Worm (Caenorhabditis elegans) whole organism, L4 larva: ENCODE data around the gene syx-3.

ENCODE experiments used
- D1046.2 ChIP-seq: fragments of 200-800 bp; sonication (Bioruptor generic); IDR thresholded peaks from 2 replicates; pipeline ENCODE4 v1.3.6; 2022; ENCODE audit warnings: missing genetic modification characterization, missing compliant biosample characterization
- F26F4.8 ChIP-seq: fragments of 200-800 bp; sonication (Bioruptor generic); conservative IDR thresholded peaks from 2 replicates; pipeline ENCODE4 v1.3.6; 2022; ENCODE audit warnings: missing genetic modification characterization, missing compliant biosample characterization
- F37D6.2 ChIP-seq: sonication (generic microtip); optimal IDR thresholded peaks from 2 replicates; lab custom pipeline; 2016; ENCODE audit warnings: mild to moderate bottlenecking, missing genetic modification characterization, missing compliant biosample characterization
- T26A8.4 ChIP-seq: fragments of 200-800 bp; sonication (Bioruptor generic); IDR thresholded peaks from 2 replicates; pipeline ENCODE4 v1.3.6; 2022; ENCODE audit warnings: missing genetic modification characterization, missing compliant biosample characterization
- Y48G9A.11 ChIP-seq: fragments of 200-800 bp; sonication (Bioruptor generic); IDR thresholded peaks from 2 replicates; pipeline ENCODE4 v1.3.6; 2022; ENCODE audit warnings: missing genetic modification reagents, missing genetic modification characterization, missing compliant biosample characterization
- Y75B8A.6 ChIP-seq: fragments of 200-800 bp; sonication (Bioruptor generic); IDR thresholded peaks from 2 replicates; pipeline ENCODE4 v1.3.6; 2022; ENCODE audit warnings: missing genetic modification reagents, missing genetic modification characterization, missing compliant biosample characterization
- ceh-20 ChIP-seq: fragments of 200-800 bp; sonication (Bioruptor generic); IDR thresholded peaks from 2 replicates; pipeline ENCODE4 v1.3.6; 2022; ENCODE audit warnings: missing genetic modification reagents, missing genetic modification characterization, missing compliant biosample characterization
- ces-1 ChIP-seq: fragments of 150-350 bp; sonication (generic microtip); optimal IDR thresholded peaks from 4 replicates; lab custom pipeline; 2014; ENCODE audit warnings: missing biosample characterization, missing genetic modification reagents, missing genetic modification characterization
- cey-2 ChIP-seq: sonication (generic microtip); optimal IDR thresholded peaks from 3 replicates; lab custom pipeline; 2017; ENCODE audit warnings: missing genetic modification characterization, mild to moderate bottlenecking, missing compliant biosample characterization, antibody characterized with exemption, borderline replicate concordance; ENCODE audit not compliant: insufficient read depth
- daf-12 ChIP-seq: fragments of 150-350 bp; optimal IDR thresholded peaks from 2 replicates; lab custom pipeline; 2014; ENCODE audit warnings: missing biosample characterization, missing genetic modification reagents, missing genetic modification characterization
- daf-16 ChIP-seq, 3 experiments: sonication (generic microtip); optimal IDR thresholded peaks; 2 replicates each; lab custom pipeline; 2016 to 2017; ENCODE audit warnings: missing genetic modification characterization in 3 of 3, missing genetic modification reagents in 3 of 3, mild to moderate bottlenecking in 2 of 3, missing compliant biosample characterization in 2 of 3, missing biosample characterization in 1 of 3, moderate library complexity in 1 of 3
- daf-19 ChIP-seq: fragments of 200-800 bp; sonication (Bioruptor generic); conservative IDR thresholded peaks from 2 replicates; pipeline ENCODE4 v1.3.6; 2022; ENCODE audit warnings: missing genetic modification characterization, missing compliant biosample characterization
- dmd-6 ChIP-seq: fragments of 200-800 bp; sonication (Bioruptor generic); IDR thresholded peaks from 2 replicates; pipeline ENCODE4 v1.3.6; 2022; ENCODE audit warnings: missing genetic modification reagents, missing genetic modification characterization, missing compliant biosample characterization
- dve-1 ChIP-seq: sonication (generic microtip); optimal IDR thresholded peaks from 2 replicates; lab custom pipeline; 2017; ENCODE audit warnings: antibody characterized with exemption, mild to moderate bottlenecking, missing genetic modification characterization, missing compliant biosample characterization; ENCODE audit not compliant: insufficient read depth
- egl-27 ChIP-seq: sonication (generic microtip); optimal IDR thresholded peaks from 3 replicates; lab custom pipeline; 2017; ENCODE audit warnings: missing biosample characterization, missing genetic modification reagents, missing genetic modification characterization
- egl-43 ChIP-seq: fragments of 200-800 bp; sonication (Bioruptor generic); IDR thresholded peaks from 2 replicates; pipeline ENCODE4 v1.3.6; 2022; ENCODE audit warnings: missing genetic modification reagents, missing genetic modification characterization, missing compliant biosample characterization
- gei-8 ChIP-seq: fragments of 200-800 bp; sonication (Bioruptor generic); optimal IDR thresholded peaks from 2 replicates; lab custom pipeline; 2018; ENCODE audit warnings: mild to moderate bottlenecking, missing genetic modification characterization, missing compliant biosample characterization
- hlh-11 ChIP-seq: fragments of 200-800 bp; sonication (Bioruptor generic); optimal IDR thresholded peaks from 2 replicates; lab custom pipeline; 2018; ENCODE audit warnings: mild to moderate bottlenecking, missing genetic modification characterization, missing compliant biosample characterization
- hmg-1.1 ChIP-seq: fragments of 200-800 bp; sonication (Bioruptor generic); IDR thresholded peaks from 2 replicates; pipeline ENCODE4 v1.3.6; 2022; ENCODE audit warnings: missing genetic modification reagents, missing genetic modification characterization, missing compliant biosample characterization
- jun-1 ChIP-seq: fragments of 150-350 bp; optimal IDR thresholded peaks from 2 replicates; lab custom pipeline; 2014; ENCODE audit warnings: missing biosample characterization, missing genetic modification reagents, missing genetic modification characterization
- lin-1 ChIP-seq: fragments of 200-800 bp; sonication (Bioruptor generic); IDR thresholded peaks from 2 replicates; pipeline ENCODE4 v1.3.6; 2022; ENCODE audit warnings: missing genetic modification reagents, missing genetic modification characterization, missing compliant biosample characterization
- lin-13 ChIP-seq: fragments of 150-350 bp; optimal IDR thresholded peaks from 2 replicates; lab custom pipeline; 2014; ENCODE audit warnings: missing biosample characterization, missing genetic modification reagents, missing genetic modification characterization
- madf-9 ChIP-seq: fragments of 200-800 bp; sonication (Bioruptor generic); conservative IDR thresholded peaks from 2 replicates; pipeline ENCODE4 v1.3.6; 2022; ENCODE audit warnings: missing genetic modification reagents, missing genetic modification characterization, missing compliant biosample characterization
- mdl-1 ChIP-seq, 2 experiments: fragments of 150-350 bp in 1 of 2; sonication (generic microtip) in 1 of 2; optimal IDR thresholded peaks; 2 replicates each; lab custom pipeline; 2014 to 2017; ENCODE audit warnings: missing biosample characterization in 2 of 2, missing genetic modification characterization in 2 of 2
- mxl-3 ChIP-seq: fragments of 200-800 bp; sonication (Bioruptor generic); optimal IDR thresholded peaks from 2 replicates; lab custom pipeline; 2018; ENCODE audit warnings: mild to moderate bottlenecking, missing genetic modification characterization, missing compliant biosample characterization
- nhr-102 ChIP-seq: sonication (generic microtip); optimal IDR thresholded peaks from 2 replicates; lab custom pipeline; 2016; ENCODE audit warnings: mild to moderate bottlenecking, missing genetic modification characterization, moderate library complexity, missing compliant biosample characterization
- nhr-237 ChIP-seq: sonication (generic microtip); optimal IDR thresholded peaks from 2 replicates; lab custom pipeline; 2017; ENCODE audit warnings: missing biosample characterization, missing genetic modification characterization
- nhr-28 ChIP-seq: fragments of 150-350 bp; optimal IDR thresholded peaks from 2 replicates; lab custom pipeline; 2014; ENCODE audit warnings: missing biosample characterization, missing genetic modification characterization
- nhr-77 ChIP-seq: fragments of 150-350 bp; optimal IDR thresholded peaks from 2 replicates; lab custom pipeline; 2014; ENCODE audit warnings: missing biosample characterization, missing genetic modification characterization
- pha-4 ChIP-seq, 2 experiments: fragments of 150-350 bp in 1 of 2; fragments of 200-800 bp in 1 of 2; sonication (Bioruptor generic) in 1 of 2; IDR thresholded peaks in 1 of 2; optimal IDR thresholded peaks in 1 of 2; 2 replicates each; pipeline versions ENCODE4 v1.3.6 to Lab custom; 2014 to 2022; ENCODE audit warnings: missing genetic modification characterization in 2 of 2, missing genetic modification reagents in 2 of 2, missing biosample characterization in 1 of 2, missing compliant biosample characterization in 1 of 2
- php-3 ChIP-seq: fragments of 200-800 bp; sonication (Bioruptor generic); IDR thresholded peaks from 2 replicates; pipeline ENCODE4 v1.3.6; 2022; ENCODE audit warnings: missing genetic modification reagents, missing genetic modification characterization, missing compliant biosample characterization
- pqm-1 ChIP-seq: sonication (generic microtip); optimal IDR thresholded peaks from 2 replicates; lab custom pipeline; 2017; ENCODE audit warnings: missing biosample characterization, missing genetic modification characterization
- sdz-12 ChIP-seq: fragments of 200-800 bp; sonication (Bioruptor generic); optimal IDR thresholded peaks from 2 replicates; lab custom pipeline; 2018; ENCODE audit warnings: mild to moderate bottlenecking, missing genetic modification characterization, missing compliant biosample characterization
- snpc-1.2 ChIP-seq: fragments of 200-800 bp; sonication (Bioruptor generic); IDR thresholded peaks from 2 replicates; pipeline ENCODE4 v1.3.6; 2022; ENCODE audit warnings: missing genetic modification reagents, missing genetic modification characterization, missing compliant biosample characterization
- zag-1 ChIP-seq: fragments of 150-350 bp; optimal IDR thresholded peaks from 2 replicates; lab custom pipeline; 2014; ENCODE audit warnings: missing biosample characterization, missing genetic modification characterization
- zfp-2 ChIP-seq: sonication (generic microtip); optimal IDR thresholded peaks from 2 replicates; lab custom pipeline; 2016; ENCODE audit warnings: mild to moderate bottlenecking, missing genetic modification characterization, missing compliant biosample characterization
- zfp-3 ChIP-seq: fragments of 200-800 bp; sonication (Bioruptor generic); conservative IDR thresholded peaks from 2 replicates; pipeline ENCODE4 v1.3.6; 2022; ENCODE audit warnings: missing genetic modification reagents, missing genetic modification characterization, missing compliant biosample characterization
- zip-2 ChIP-seq: fragments of 150-350 bp; optimal IDR thresholded peaks from 2 replicates; lab custom pipeline; 2014; ENCODE audit warnings: missing biosample characterization, missing genetic modification characterization
- ztf-7 ChIP-seq: fragments of 150-350 bp; optimal IDR thresholded peaks from 2 replicates; lab custom pipeline; 2014; ENCODE audit warnings: missing biosample characterization, missing genetic modification characterization

Gene syx-3

DNA sequence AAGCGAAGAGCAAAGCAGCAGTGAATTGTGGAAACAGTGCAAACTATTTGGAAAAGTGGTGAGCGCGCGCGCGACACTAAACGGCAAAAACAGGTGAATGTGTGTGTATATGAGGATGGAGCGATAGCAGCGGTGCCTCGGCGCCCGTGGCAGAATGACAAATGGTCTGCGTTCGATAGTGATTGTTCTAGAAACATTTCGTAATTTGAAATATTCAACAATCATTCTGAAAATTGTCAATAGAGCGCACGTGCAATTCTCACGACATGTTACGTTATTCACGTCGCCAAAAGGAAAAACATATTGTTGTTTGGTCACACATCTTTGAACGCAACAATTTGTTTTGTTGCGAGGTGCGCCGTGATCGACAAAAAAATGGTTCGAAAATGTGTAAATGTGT, 6.4 kb downstream of the syx-3 start (continued):
- TF ChIP-seq hlh-11 (tag; lab: Kevin White, UChicago) (peak; percentile 68), F26F4.8 (GFP tag; lab: Robert Waterston, UW) (no peak), T26A8.4 (GFP tag; lab: Robert Waterston, UW) (0 out of 2 replicates have a peak, but pooled peaks have one; percentile 9), jun-1 (tag; lab: Kevin White, UChicago) (no peak), ceh-20 (no peak), hmg-1.1 (no peak), lin-13 (peak; percentile 18), pha-4 (GFP tag; IDR thresholded peaks at IDR 0.05; lab: Robert Waterston, UW) (no peak), pha-4 (tag; optimal IDR thresholded peaks at IDR 0.05; lab: Kevin White, UChicago) (peak; percentile 44), sdz-12 (GFP tag; lab: Kevin White, UChicago) (no peak), daf-19 (GFP tag; lab: Robert Waterston, UW) (no peak), zag-1 (no peak), egl-27 (no peak), dmd-6 (GFP tag; lab: Robert Waterston, UW) (peak; percentile 57), ztf-7 (tag; lab: Kevin White, UChicago) (no peak), mdl-1 (tag; optimal IDR thresholded peaks at IDR 0.05; lab: Kevin White, UChicago) (peak in 1 of 2 experiments; percentile 4), Y75B8A.6 (0 out of 2 replicates have a peak, but pooled peaks have one; percentile 30), D1046.2 (GFP tag; lab: Robert Waterston, UW) (no peak), php-3 (no peak), lin-1 (GFP tag; lab: Robert Waterston, UW) (no peak), madf-9 (GFP tag; lab: Robert Waterston, UW) (no peak)

DNA sequence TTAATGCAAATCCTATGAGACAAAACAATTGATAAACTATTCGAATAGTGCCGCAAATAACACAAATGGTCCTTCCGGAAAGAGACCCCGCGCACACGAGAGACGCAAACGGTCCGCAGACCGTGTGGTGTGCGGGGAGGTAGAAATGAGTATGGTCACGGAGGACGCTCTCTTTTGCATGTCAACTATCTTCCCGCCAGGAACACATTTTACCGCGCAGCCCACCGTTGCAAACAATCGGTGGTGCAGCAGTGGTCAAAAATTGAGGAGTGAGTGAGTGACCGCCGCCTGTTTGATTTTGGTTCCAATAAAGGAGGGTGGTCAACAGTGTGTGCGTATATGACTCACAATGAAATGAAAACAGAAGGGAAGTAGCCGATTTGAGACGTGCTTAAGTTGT, 11.8 kb downstream of the syx-3 start:
- TF ChIP-seq egl-43 (0 out of 2 replicates have a peak, but pooled peaks have one; percentile 33), zip-2 (tag; lab: Kevin White, UChicago) (no peak)

DNA sequence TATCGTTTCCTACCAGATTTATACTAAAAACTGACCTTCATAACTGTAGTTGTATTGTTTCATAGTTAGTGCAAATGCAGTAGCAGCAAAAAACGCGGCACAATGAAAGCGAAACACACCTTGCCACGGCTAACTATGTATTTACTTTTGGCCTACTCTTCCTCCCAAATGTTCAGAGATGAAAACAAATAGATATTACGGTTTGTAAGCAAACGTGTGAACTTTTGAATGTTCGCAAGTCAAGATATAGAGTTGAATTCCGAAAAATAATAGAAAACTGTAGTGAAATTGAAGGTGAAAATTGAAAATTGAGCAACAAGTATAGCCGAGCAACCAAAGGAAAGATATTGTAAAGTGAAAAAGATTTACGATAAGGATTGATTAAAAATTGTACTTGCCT, 15.3 kb downstream of the syx-3 start, which contains the start of gene chtl-1:
chtl-1 (minus strand) TSS at position 101 of the 400 bp plus-strand sequence.
- TF ChIP-seq F37D6.2 (tag; lab: Kevin White, UChicago), result no peak
- TF ChIP-seq dve-1 (tag; lab: Kevin White, UChicago), result no peak
- no peak for TF ChIP-seq Y48G9A.11
- no peak for TF ChIP-seq snpc-1.2
- no peak for TF ChIP-seq mxl-3 (GFP tag; lab: Kevin White, UChicago)
- no peak for TF ChIP-seq hmg-1.1
- no peak for TF ChIP-seq daf-12 (tag; lab: Kevin White, UChicago)
- TF ChIP-seq nhr-237 (tag; lab: Kevin White, UChicago), result no peak
- no peak for TF ChIP-seq nhr-102
- TF ChIP-seq egl-27, result no peak
- no peak for TF ChIP-seq cey-2 (tag; lab: Kevin White, UChicago)
- TF ChIP-seq gei-8 (GFP tag; lab: Kevin White, UChicago), result no peak
- no peak for TF ChIP-seq zfp-3
- no peak for TF ChIP-seq sdz-12 (GFP tag; lab: Kevin White, UChicago)
- TF ChIP-seq nhr-77 (tag; lab: Kevin White, UChicago), result no peak

ce11 chrX:5365437-5365836, 16.5 kb downstream of the syx-3 start, which contains the start of gene F35C8.5:
F35C8.5 (plus strand) TSS chrX:5365813.
- TF ChIP-seq daf-16 (GFP tag; optimal IDR thresholded peaks at IDR 0.05; lab: Kevin White, UChicago) (no peak), daf-16 (tag; optimal IDR thresholded peaks at IDR 0.05; lab: Kevin White, UChicago) (peak; percentile 76), php-3 (0 out of 2 replicates have a peak, but pooled peaks have one; percentile 44), dmd-6 (GFP tag; lab: Robert Waterston, UW) (0 out of 2 replicates have a peak, but pooled peaks have one; percentile 6), pqm-1 (peak; percentile 53), dve-1 (tag; lab: Kevin White, UChicago) (peak; percentile 35), ces-1 (GFP tag; lab: Kevin White, UChicago) (no peak), zfp-2 (tag; lab: Kevin White, UChicago) (no peak), nhr-28 (tag; lab: Kevin White, UChicago) (peak; percentile 52), nhr-237 (tag; lab: Kevin White, UChicago) (no peak), nhr-77 (tag; lab: Kevin White, UChicago) (peak; percentile 34)
